Worm (Caenorhabditis elegans) whole organism, young adult: ENCODE results near the gene F59A7.5.

Experiments used
- B0019.2 ChIP-seq: fragments of 200-800 bp; sonication (Bioruptor generic); conservative IDR thresholded peaks from 2 replicates; pipeline ENCODE4 v1.3.6; 2022; ENCODE audit warnings: missing genetic modification reagents, missing genetic modification characterization, missing compliant biosample characterization
- B0261.1 ChIP-seq: sonication (generic microtip); optimal IDR thresholded peaks from 2 replicates; lab custom pipeline; 2016; ENCODE audit warnings: mild to moderate bottlenecking, missing genetic modification characterization, moderate library complexity, missing compliant biosample characterization
- B0336.3 ChIP-seq: fragments of 200-800 bp; sonication (Bioruptor generic); IDR thresholded peaks from 2 replicates; pipeline ENCODE4 v1.3.6; 2022; ENCODE audit warnings: missing genetic modification characterization, missing compliant biosample characterization
- D2030.7 ChIP-seq: fragments of 200-800 bp; sonication (Bioruptor generic); IDR thresholded peaks from 2 replicates; pipeline ENCODE4 v1.3.6; 2022; ENCODE audit warnings: missing genetic modification reagents, missing genetic modification characterization, missing compliant biosample characterization
- F33H1.4 ChIP-seq: fragments of 200-800 bp; sonication (Bioruptor generic); IDR thresholded peaks from 2 replicates; pipeline ENCODE4 v1.3.6; 2022; ENCODE audit warnings: missing genetic modification reagents, missing genetic modification characterization, missing compliant biosample characterization
- F39B2.1 ChIP-seq: fragments of 200-800 bp; sonication (Bioruptor generic); IDR thresholded peaks from 2 replicates; pipeline ENCODE4 v1.3.6; 2022; ENCODE audit warnings: missing genetic modification reagents, missing genetic modification characterization, missing compliant biosample characterization
- K11D2.4 ChIP-seq: fragments of 200-800 bp; sonication (Bioruptor generic); IDR thresholded peaks from 2 replicates; pipeline ENCODE4 v1.3.6; 2022; ENCODE audit warnings: missing genetic modification reagents, missing genetic modification characterization, missing compliant biosample characterization
- Y53F4B.3 ChIP-seq: fragments of 200-800 bp; sonication (Bioruptor generic); IDR thresholded peaks from 2 replicates; pipeline ENCODE4 v1.3.6; 2022; ENCODE audit warnings: missing genetic modification reagents, missing genetic modification characterization, missing compliant biosample characterization
- Y79H2A.3 ChIP-seq: fragments of 200-800 bp; sonication (Bioruptor generic); conservative IDR thresholded peaks from 2 replicates; pipeline ENCODE4 v1.3.6; 2022; ENCODE audit warnings: missing genetic modification reagents, missing genetic modification characterization, missing compliant biosample characterization
- aptf-2 ChIP-seq: fragments of 200-800 bp; sonication (Bioruptor generic); conservative IDR thresholded peaks from 2 replicates; pipeline ENCODE4 v1.3.6; 2022; ENCODE audit warnings: missing genetic modification reagents, missing genetic modification characterization, missing compliant biosample characterization
- aptf-3 ChIP-seq: fragments of 200-800 bp; sonication (Bioruptor generic); IDR thresholded peaks from 2 replicates; pipeline ENCODE4 v1.3.6; 2022; ENCODE audit warnings: missing genetic modification characterization, missing compliant biosample characterization
- bed-1 ChIP-seq: fragments of 200-800 bp; sonication (Bioruptor generic); IDR thresholded peaks from 2 replicates; pipeline ENCODE4 v1.3.6; 2022; ENCODE audit warnings: missing genetic modification reagents, missing genetic modification characterization, missing compliant biosample characterization
- ceh-27 ChIP-seq: fragments of 200-800 bp; sonication (Bioruptor generic); optimal IDR thresholded peaks from 2 replicates; lab custom pipeline; 2018; ENCODE audit warnings: mild to moderate bottlenecking, missing genetic modification characterization, moderate library complexity, missing compliant biosample characterization
- ceh-40 ChIP-seq: fragments of 200-800 bp; sonication (Bioruptor generic); IDR thresholded peaks from 2 replicates; pipeline ENCODE4 v1.3.6; 2022; ENCODE audit warnings: missing genetic modification characterization, missing compliant biosample characterization
- ceh-58 ChIP-seq: fragments of 200-800 bp; sonication (Bioruptor generic); IDR thresholded peaks from 2 replicates; pipeline ENCODE4 v1.3.6; 2022; ENCODE audit warnings: missing genetic modification characterization, missing compliant biosample characterization
- dox-1 ChIP-seq: fragments of 200-800 bp; sonication (Bioruptor generic); IDR thresholded peaks from 2 replicates; pipeline ENCODE4 v1.3.6; 2022; ENCODE audit warnings: missing genetic modification reagents, missing genetic modification characterization, missing compliant biosample characterization
- dpl-1 ChIP-seq: fragments of 150-350 bp; optimal IDR thresholded peaks from 2 replicates; lab custom pipeline; 2014; ENCODE audit warnings: missing biosample characterization, missing genetic modification reagents, missing genetic modification characterization
- egrh-3 ChIP-seq: fragments of 200-800 bp; sonication (Bioruptor generic); IDR thresholded peaks from 2 replicates; pipeline ENCODE4 v1.3.6; 2022; ENCODE audit warnings: missing genetic modification reagents, missing genetic modification characterization, missing compliant biosample characterization
- ets-4 ChIP-seq: fragments of 200-800 bp; sonication (Bioruptor generic); optimal IDR thresholded peaks from 2 replicates; lab custom pipeline; 2018; ENCODE audit warnings: mild to moderate bottlenecking, missing genetic modification characterization, missing compliant biosample characterization
- gei-17 ChIP-seq: fragments of 200-800 bp; sonication (Bioruptor generic); optimal IDR thresholded peaks from 2 replicates; lab custom pipeline; 2018; ENCODE audit warnings: mild to moderate bottlenecking, missing genetic modification characterization, missing compliant biosample characterization
- hmg-20 ChIP-seq: fragments of 200-800 bp; sonication (Bioruptor generic); IDR thresholded peaks from 2 replicates; pipeline ENCODE4 v1.3.6; 2022; ENCODE audit warnings: missing genetic modification reagents, missing genetic modification characterization, missing compliant biosample characterization
- let-526 ChIP-seq: fragments of 200-800 bp; sonication (Bioruptor generic); IDR thresholded peaks from 2 replicates; pipeline ENCODE4 v1.3.6; 2022; ENCODE audit warnings: missing genetic modification reagents, missing genetic modification characterization, missing compliant biosample characterization
- let-607 ChIP-seq, 2 experiments: fragments of 200-800 bp in 1 of 2; sonication (Bioruptor generic) in 1 of 2; sonication (generic microtip) in 1 of 2; optimal IDR thresholded peaks; 2 replicates each; lab custom pipeline; 2016 to 2018; ENCODE audit warnings: mild to moderate bottlenecking in 2 of 2, missing compliant biosample characterization in 2 of 2, missing genetic modification characterization in 2 of 2, moderate library complexity in 2 of 2, missing genotype in 1 of 2
- lin-26 ChIP-seq: fragments of 200-800 bp; sonication (Bioruptor generic); IDR thresholded peaks from 2 replicates; pipeline ENCODE4 v1.3.6; 2022; ENCODE audit warnings: missing genetic modification reagents, missing genetic modification characterization, missing compliant biosample characterization
- madf-6 ChIP-seq: fragments of 200-800 bp; sonication (Bioruptor generic); IDR thresholded peaks from 2 replicates; pipeline ENCODE4 v1.3.6; 2022; ENCODE audit warnings: missing genetic modification reagents, missing genetic modification characterization, missing compliant biosample characterization
- mcd-1 ChIP-seq: fragments of 200-800 bp; sonication (Bioruptor generic); IDR thresholded peaks from 2 replicates; pipeline ENCODE4 v1.3.6; 2022; ENCODE audit warnings: missing genetic modification reagents, missing genetic modification characterization, missing compliant biosample characterization
- mxl-1 ChIP-seq: sonication (generic microtip); optimal IDR thresholded peaks from 2 replicates; lab custom pipeline; 2016; ENCODE audit warnings: missing genetic modification characterization, missing compliant biosample characterization
- nhr-80 ChIP-seq: sonication (generic microtip); optimal IDR thresholded peaks from 2 replicates; lab custom pipeline; 2016; ENCODE audit warnings: missing genetic modification characterization, missing compliant biosample characterization
- pha-4 ChIP-seq: fragments of 150-350 bp; sonication (generic microtip); optimal IDR thresholded peaks from 2 replicates; lab custom pipeline; 2014; ENCODE audit warnings: missing biosample characterization, missing genetic modification reagents, missing genetic modification characterization
- rcor-1 ChIP-seq: fragments of 200-800 bp; sonication (Bioruptor generic); IDR thresholded peaks from 2 replicates; pipeline ENCODE4 v1.3.6; 2022; ENCODE audit warnings: missing genetic modification reagents, missing genetic modification characterization, missing compliant biosample characterization
- snpc-4 ChIP-seq, 5 experiments: fragments of 150-350 bp in 1 of 5; sonication (generic microtip) in 4 of 5; optimal IDR thresholded peaks; 2 replicates each; lab custom pipeline; 2014 to 2018; ENCODE audit warnings: missing genetic modification characterization in 5 of 5, missing biosample characterization in 3 of 5, antibody characterized with exemption in 2 of 5, mild to moderate bottlenecking in 2 of 5, missing compliant biosample characterization in 2 of 5, missing genotype in 2 of 5, moderate library complexity in 2 of 5, missing genetic modification reagents in 1 of 5
- tbp1 ChIP-seq: fragments of 200-800 bp; sonication (Bioruptor generic); optimal IDR thresholded peaks from 2 replicates; lab custom pipeline; 2018; ENCODE audit warnings: mild to moderate bottlenecking, missing genetic modification characterization, missing compliant biosample characterization
- zfh-2 ChIP-seq: fragments of 200-800 bp; sonication (Bioruptor generic); conservative IDR thresholded peaks from 2 replicates; pipeline ENCODE4 v1.3.6; 2022; ENCODE audit warnings: missing genetic modification reagents, missing genetic modification characterization, missing compliant biosample characterization
- ztf-25 ChIP-seq: fragments of 200-800 bp; sonication (Bioruptor generic); IDR thresholded peaks from 2 replicates; pipeline ENCODE4 v1.3.6; 2022; ENCODE audit warnings: missing genetic modification reagents, missing genetic modification characterization, missing compliant biosample characterization

Gene F59A7.5

ce11 chrV:1991381-1991780, 31.1 kb upstream of the F59A7.5 start:
- peak; percentile 70 for TF ChIP-seq egrh-3 (GFP tag; lab: Robert Waterston, UW)
- TF ChIP-seq pha-4 (tag; lab: Kevin White, UChicago), result no peak
- TF ChIP-seq zfh-2 (GFP tag; lab: Robert Waterston, UW), result peak; percentile 84
- TF ChIP-seq lin-26 (GFP tag; lab: Robert Waterston, UW), result 0 out of 2 replicates have a peak, but pooled peaks have one; percentile 32

- peak; percentile 55 for TF ChIP-seq zfh-2 (GFP tag; lab: Robert Waterston, UW)
- no peak for TF ChIP-seq ztf-25 (GFP tag; lab: Robert Waterston, UW)
Observed at ce11 chrV:1992515-1992968, 29.9 kb upstream of the F59A7.5 start, which contains the start of gene tnt-4. Gene tnt-4 (minus strand): TSS chrV:1992918.

- no peak for TF ChIP-seq F33H1.4 (GFP tag; lab: Robert Waterston, UW)
- TF ChIP-seq Y79H2A.3 (GFP tag; lab: Robert Waterston, UW), result no peak
- no peak for TF ChIP-seq let-607 (tag; optimal IDR thresholded peaks at IDR 0.05; lab: Kevin White, UChicago)
- no peak for TF ChIP-seq gei-17 (GFP tag; lab: Kevin White, UChicago)
- TF ChIP-seq ceh-40 (GFP tag; lab: Robert Waterston, UW), result no peak
- no peak for TF ChIP-seq rcor-1 (GFP tag; lab: Robert Waterston, UW)
- no peak for TF ChIP-seq let-526
- no peak for TF ChIP-seq D2030.7
- TF ChIP-seq hmg-20 (GFP tag; lab: Robert Waterston, UW), result no peak
- no peak for TF ChIP-seq ets-4 (GFP tag; lab: Kevin White, UChicago)
- no peak for TF ChIP-seq bed-1
- TF ChIP-seq B0261.1 (tag; lab: Kevin White, UChicago), result no peak
- TF ChIP-seq nhr-80 (tag; lab: Kevin White, UChicago), result no peak
- TF ChIP-seq mxl-1, result no peak
- no peak for TF ChIP-seq K11D2.4 (GFP tag; lab: Robert Waterston, UW)
- TF ChIP-seq mcd-1, result no peak
- TF ChIP-seq tbp1 (GFP tag; lab: Kevin White, UChicago), result no peak
- no peak for TF ChIP-seq aptf-3 (GFP tag; lab: Robert Waterston, UW)
- no peak for TF ChIP-seq ceh-27 (GFP tag; lab: Kevin White, UChicago)
Observed at ce11 chrV:1998358-1998757, 24.1 kb upstream of the F59A7.5 start.

- TF ChIP-seq dpl-1 (GFP tag; lab: Kevin White, UChicago) (no peak), nhr-80 (tag; lab: Kevin White, UChicago) (peak; percentile 19)
Observed at ce11 chrV:1999531-2000094, 22.9 kb upstream of the F59A7.5 start, which contains the start of gene alh-5. Gene alh-5 (minus strand): TSS chrV:1999581.

ce11 chrV:2004229-2004628, 18.2 kb upstream of the F59A7.5 start, which contains the start of gene clec-206:
Gene clec-206 (minus strand): TSS chrV:2004329.
- TF ChIP-seq B0336.3, result no peak
- 0 out of 2 replicates have a peak, but pooled peaks have one; percentile 6 for TF ChIP-seq zfh-2 (GFP tag; lab: Robert Waterston, UW)
- TF ChIP-seq ceh-58 (GFP tag; lab: Robert Waterston, UW), result 0 out of 2 replicates have a peak, but pooled peaks have one; percentile 38

ce11 chrV:2004659-2005058, 17.8 kb upstream of the F59A7.5 start, which contains the start of gene cysl-4:
Gene cysl-4 (plus strand): TSS chrV:2004959.
- no peak for TF ChIP-seq madf-6 (GFP tag; lab: Robert Waterston, UW)
- TF ChIP-seq B0261.1 (tag; lab: Kevin White, UChicago), result no peak
- TF ChIP-seq aptf-2 (GFP tag; lab: Robert Waterston, UW), result no peak
- no peak for TF ChIP-seq Y53F4B.3
- no peak for TF ChIP-seq ets-4 (GFP tag; lab: Kevin White, UChicago)
- TF ChIP-seq dox-1, result no peak
- TF ChIP-seq B0019.2 (GFP tag; lab: Robert Waterston, UW), result no peak
- TF ChIP-seq rcor-1 (GFP tag; lab: Robert Waterston, UW), result no peak
- TF ChIP-seq mcd-1, result no peak
- no peak for TF ChIP-seq snpc-4 (GFP tag; optimal IDR thresholded peaks at IDR 0.05; lab: Kevin White, UChicago)
- no peak for TF ChIP-seq snpc-4 (tag; optimal IDR thresholded peaks at IDR 0.05; lab: Kevin White, UChicago)
- no peak for TF ChIP-seq F39B2.1
- TF ChIP-seq K11D2.4 (GFP tag; lab: Robert Waterston, UW), result no peak
